Worm (Caenorhabditis elegans): ENCODE measurements around the gene btb-22.

btb-22 gene

DNA sequence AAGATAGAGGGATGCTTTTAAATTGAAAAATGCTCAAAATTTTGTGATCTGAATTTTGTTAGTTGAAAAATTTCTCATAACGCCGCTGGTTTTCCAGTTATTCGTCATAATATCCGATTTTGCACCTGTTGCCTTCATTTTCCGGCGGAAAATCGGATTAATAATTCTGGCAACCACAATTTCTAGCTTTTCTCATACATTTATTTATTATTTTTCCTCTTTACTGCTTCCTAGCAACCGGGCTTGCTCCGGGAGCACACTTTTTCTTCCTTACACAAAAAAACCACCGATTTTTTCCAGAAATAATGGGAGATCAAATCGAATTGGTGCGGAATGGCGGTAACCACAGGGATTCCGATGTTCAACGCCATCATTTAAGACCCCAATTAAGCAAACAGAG is 32.2 kb upstream of the btb-22 start, which contains the start of gene F02E11.7:
TSS of gene F02E11.7 (plus strand) at position 301 of the 400 bp plus-strand sequence.
- TF ChIP-seq alr-1 (tag; optimal IDR thresholded peaks at IDR 0.05) (no peak), ceh-16 (tag; optimal IDR thresholded peaks at IDR 0.05) (no peak), ama-1 (optimal IDR thresholded peaks at IDR 0.05) (no peak), nhr-25 (tag; optimal IDR thresholded peaks at IDR 0.05) (no peak), sma-9 (GFP tag; optimal IDR thresholded peaks at IDR 0.05) (no peak), sma-9 (tag; optimal IDR thresholded peaks at IDR 0.05) (no peak)

DNA sequence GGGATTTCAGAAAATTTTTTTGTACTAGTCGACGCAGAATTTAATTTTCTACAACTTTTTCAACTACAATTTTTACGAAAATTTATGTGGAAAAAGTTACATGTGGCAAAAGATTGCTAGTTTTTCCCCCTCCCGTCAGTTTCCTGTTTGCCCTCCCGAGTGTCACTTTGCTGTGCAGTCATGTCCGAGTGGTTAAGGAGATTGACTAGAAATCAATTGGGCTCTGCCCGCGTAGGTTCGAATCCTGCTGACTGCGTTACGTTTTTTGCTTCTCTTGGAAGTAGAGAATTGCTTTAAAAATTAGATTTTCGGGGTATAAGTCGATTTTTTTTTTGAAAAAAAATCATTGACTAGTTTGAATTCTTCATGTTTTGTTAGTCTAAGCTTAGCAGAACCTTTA is 31.7 kb upstream of the btb-22 start:
- TF ChIP-seq crh-2 (tag; optimal IDR thresholded peaks at IDR 0.05) = peak; percentile 12
- TF ChIP-seq sma-3 (GFP tag; optimal IDR thresholded peaks at IDR 0.05) = no peak

DNA sequence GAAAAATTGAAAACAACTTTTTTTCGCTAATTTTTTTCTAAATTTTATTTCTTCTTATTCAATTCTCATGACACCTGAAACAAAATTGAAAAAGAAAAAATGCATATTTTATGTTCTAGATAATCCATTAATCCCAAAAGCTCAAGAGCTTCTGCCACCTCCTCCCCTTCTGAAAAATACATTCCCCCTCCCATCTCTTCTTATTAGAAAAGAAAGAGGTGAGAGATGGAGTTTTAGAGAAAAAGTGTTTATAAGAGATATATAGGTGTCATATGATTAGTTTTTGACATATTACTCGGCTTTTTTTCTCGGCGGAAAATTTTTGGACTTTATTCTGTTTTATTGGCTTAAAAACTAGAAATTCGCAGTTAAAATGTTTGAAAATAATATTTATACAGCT is 29.0 kb upstream of the btb-22 start:
- TF ChIP-seq lsy-2 (tag; optimal IDR thresholded peaks at IDR 0.05) (peak in 1 of 2 experiments; percentile 38), C34F6.9 (tag; optimal IDR thresholded peaks at IDR 0.05) (peak; percentile 66), unc-55 (GFP tag; optimal IDR thresholded peaks at IDR 0.05) (peak; percentile 66), sma-3 (GFP tag; optimal IDR thresholded peaks at IDR 0.05) (no peak)

DNA sequence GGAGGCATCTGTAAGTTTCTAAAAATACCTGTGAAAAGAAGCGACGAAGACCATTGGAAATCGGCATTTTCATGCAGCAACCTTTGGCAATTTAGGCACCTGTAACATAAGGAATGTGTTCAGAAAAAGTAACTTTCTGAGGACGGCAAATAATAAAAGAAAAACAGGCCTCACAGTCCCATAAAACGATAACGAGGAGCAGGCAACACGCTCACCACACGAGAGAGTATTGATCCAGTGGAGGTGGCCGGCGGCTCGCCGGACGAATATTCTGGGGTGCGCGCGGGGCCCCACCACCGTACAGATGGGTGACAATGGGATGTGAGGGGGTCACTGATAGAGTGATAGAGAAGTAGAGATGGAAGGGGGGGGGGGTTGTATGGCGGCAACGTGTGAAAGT is 24.6 kb upstream of the btb-22 start, which contains the start of gene F02E11.3:
TSS of gene F02E11.3 (minus strand) at position 101 of the 400 bp plus-strand sequence.
- TF ChIP-seq ZK546.5 (tag; optimal IDR thresholded peaks at IDR 0.05) (no peak), unc-55 (GFP tag; optimal IDR thresholded peaks at IDR 0.05) (no peak), snpc-4 (tag; optimal IDR thresholded peaks at IDR 0.05) (no peak), nhr-25 (tag; optimal IDR thresholded peaks at IDR 0.05) (no peak)

DNA sequence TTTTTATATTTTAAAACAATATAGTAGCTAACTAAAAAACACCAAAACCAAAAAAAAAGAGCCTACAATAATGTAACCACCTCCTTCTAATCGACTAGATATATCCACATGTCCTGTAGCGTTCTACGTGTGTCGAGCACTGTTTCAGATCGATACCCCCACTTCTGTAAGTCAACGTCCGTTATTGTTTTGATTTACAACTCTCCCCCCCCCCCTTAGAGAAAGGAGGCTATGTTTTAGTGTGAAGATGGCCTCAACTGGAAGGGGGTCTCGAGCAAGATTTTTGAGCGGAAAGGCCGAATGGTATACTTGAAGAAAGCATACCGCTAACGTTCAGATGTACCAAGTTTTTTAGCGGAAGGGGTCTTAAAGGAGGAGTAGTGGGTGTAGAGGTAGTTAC is 21.9 kb upstream of the btb-22 start, which contains the start of gene F02E11.4:
TSS of gene F02E11.4 (minus strand) at position 101 of the 400 bp plus-strand sequence.
- TF ChIP-seq lin-11 (tag; optimal IDR thresholded peaks at IDR 0.05) (no peak), alr-1 (tag; optimal IDR thresholded peaks at IDR 0.05) (no peak), mbf-1 (tag; optimal IDR thresholded peaks at IDR 0.05) (no peak), ztf-11 (tag; optimal IDR thresholded peaks at IDR 0.05) (no peak), nhr-237 (tag; optimal IDR thresholded peaks at IDR 0.05) (no peak), skn-1 (tag; optimal IDR thresholded peaks at IDR 0.05) (no peak), unc-62 (GFP tag; optimal IDR thresholded peaks at IDR 0.05) (no peak), ama-1 (optimal IDR thresholded peaks at IDR 0.05) (no peak), ztf-4 (tag; optimal IDR thresholded peaks at IDR 0.05) (no peak)

DNA sequence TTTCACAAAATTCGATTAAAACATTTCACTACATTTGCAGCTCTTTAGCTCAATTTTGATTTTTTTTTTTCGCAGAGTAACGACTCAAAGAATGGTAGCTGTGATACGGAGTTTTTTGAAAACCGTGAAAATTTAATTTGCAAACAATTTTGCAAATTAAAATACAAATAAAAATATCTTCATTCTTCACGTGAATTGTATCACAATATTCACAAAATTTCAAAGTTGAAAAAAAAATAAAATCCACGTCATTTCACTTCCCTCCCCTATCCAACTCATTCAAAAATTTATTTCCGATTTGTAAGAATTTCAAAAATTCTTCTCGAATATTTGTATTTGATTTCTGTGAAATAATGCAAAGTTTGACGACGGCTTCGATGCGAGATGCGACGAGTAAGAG is 20.9 kb upstream of the btb-22 start, which contains the start of gene wht-4:
TSS of gene wht-4 (plus strand) at position 301 of the 400 bp plus-strand sequence.
- no peak for TF ChIP-seq nhr-10 (tag; optimal IDR thresholded peaks at IDR 0.05)
- no peak for TF ChIP-seq crh-2 (tag; optimal IDR thresholded peaks at IDR 0.05)
- no peak for TF ChIP-seq lin-13 (GFP tag; optimal IDR thresholded peaks at IDR 0.05)
- TF ChIP-seq fos-1 (tag; optimal IDR thresholded peaks at IDR 0.05) = no peak
- TF ChIP-seq ztf-1 (GFP tag; conservative IDR thresholded peaks at IDR 0.05) = no peak
- no peak for TF ChIP-seq F13H6.1 (tag; optimal IDR thresholded peaks at IDR 0.05)
- no peak for TF ChIP-seq sma-9 (GFP tag; optimal IDR thresholded peaks at IDR 0.05)
- no peak for TF ChIP-seq sma-9 (tag; optimal IDR thresholded peaks at IDR 0.05)
- no peak for TF ChIP-seq sem-4 (tag; optimal IDR thresholded peaks at IDR 0.05)
- no peak for TF ChIP-seq nhr-12 (tag; optimal IDR thresholded peaks at IDR 0.05)
- no peak for TF ChIP-seq nhr-11 (tag; optimal IDR thresholded peaks at IDR 0.05)
- TF ChIP-seq ceh-82 (tag; optimal IDR thresholded peaks at IDR 0.05) = no peak
- no peak for TF ChIP-seq egl-27 (tag; optimal IDR thresholded peaks at IDR 0.05)
- no peak for TF ChIP-seq mdl-1 (tag; optimal IDR thresholded peaks at IDR 0.05)
- TF ChIP-seq aly-2 (tag; optimal IDR thresholded peaks at IDR 0.05) = no peak
- no peak for TF ChIP-seq gmeb-1 (tag; optimal IDR thresholded peaks at IDR 0.05)
- no peak for TF ChIP-seq ztf-4 (tag; optimal IDR thresholded peaks at IDR 0.05)
- TF ChIP-seq nhr-25 (tag; optimal IDR thresholded peaks at IDR 0.05) = no peak
- TF ChIP-seq blmp-1 (tag; optimal IDR thresholded peaks at IDR 0.05; ENCODE audit: insufficient read depth) = no peak
- TF ChIP-seq mbf-1 (tag; optimal IDR thresholded peaks at IDR 0.05) = no peak
